Fruit fly (Drosophila melanogaster): ENCODE results near the gene CG42688.

CG42688 gene

DNA sequence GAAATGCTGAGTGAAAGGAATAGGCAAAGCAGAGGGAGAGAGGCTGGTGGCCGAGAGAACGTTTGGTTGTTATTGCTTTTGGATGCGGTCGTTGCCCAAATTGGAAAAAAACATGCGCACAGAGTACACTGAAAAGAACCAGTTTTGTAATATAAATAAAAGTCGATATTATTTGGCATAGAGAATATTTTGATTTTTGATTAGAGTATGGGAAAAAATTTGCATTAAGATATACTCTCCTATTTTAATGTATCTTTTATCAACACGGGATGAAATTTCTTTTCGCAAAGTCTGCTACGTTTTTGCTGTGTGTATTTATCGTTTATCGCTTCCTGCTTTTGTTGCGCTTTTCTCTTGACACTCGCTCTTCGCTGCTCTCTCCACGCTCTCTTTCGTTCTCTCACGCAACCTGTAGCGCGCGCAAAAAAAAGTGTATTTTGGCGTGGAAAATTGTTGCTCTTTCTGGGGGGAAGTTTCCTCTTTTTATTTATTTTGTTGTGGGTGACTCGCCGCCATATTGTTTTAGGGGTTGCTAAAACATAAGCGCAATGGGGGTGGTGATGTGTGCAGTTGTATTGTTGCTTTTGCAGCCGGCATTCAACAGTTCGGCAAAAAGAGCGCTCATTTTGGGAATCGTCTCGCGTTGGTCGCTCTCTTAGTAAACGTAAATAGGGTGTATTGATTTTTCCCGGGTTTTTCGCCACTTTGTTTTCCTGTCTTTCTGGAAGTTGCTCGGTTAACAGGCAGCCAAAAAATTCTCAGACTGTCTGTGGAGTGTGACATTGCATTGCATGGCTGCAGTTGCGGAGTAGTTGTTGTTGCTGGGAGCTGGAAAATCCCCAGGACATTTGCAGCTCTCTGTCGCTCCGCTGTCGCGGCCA, 17.4 kb downstream of the CG42688 start (continued):
- TF ChIP-seq grau (tag; optimal IDR thresholded peaks at IDR 0.05) (peak; percentile 96), hb (GFP tag; IDR thresholded peaks at IDR 0.05; ENCODE audit: partially characterized antibody) (no peak), hth (optimal IDR thresholded peaks at IDR 0.05) (no peak), bsh (GFP tag; optimal IDR thresholded peaks at IDR 0.05) (peak; percentile 71 to 98), CG1024 (GFP tag; IDR thresholded peaks at IDR 0.05) (peak; percentile 92), Ravus (GFP tag; IDR thresholded peaks at IDR 0.05) (peak; percentile 93), luna (GFP tag; optimal IDR thresholded peaks at IDR 0.05) (peak; percentile 96), ash1 (GFP tag; optimal IDR thresholded peaks at IDR 0.05) (no peak), fd96Cb (tag; optimal IDR thresholded peaks at IDR 0.05) (peak; percentile 97), otp (GFP tag; IDR thresholded peaks at IDR 0.05) (peak; percentile 97), CG6854 (GFP tag; optimal IDR thresholded peaks at IDR 0.05) (peak; percentile 94), Scr (GFP tag; IDR thresholded peaks at IDR 0.05; ENCODE audit: partially characterized antibody) (no peak), Six4 (GFP tag; optimal IDR thresholded peaks at IDR 0.05) (peak; percentile 97), Lhr (GFP tag; optimal IDR thresholded peaks at IDR 0.05) (peak; percentile 85), Kr (GFP tag; optimal IDR thresholded peaks at IDR 0.05) (no peak), chif (GFP tag; optimal IDR thresholded peaks at IDR 0.05) (peak; percentile 93 to 98), CG1792 (GFP tag; optimal IDR thresholded peaks at IDR 0.05) (peak; percentile 94), Hr3 (GFP tag; optimal IDR thresholded peaks at IDR 0.05) (peak; percentile 95), Rx (GFP tag; IDR thresholded peaks at IDR 0.05) (peak; percentile 95), CG14050 (GFP tag; IDR thresholded peaks at IDR 0.05) (peak; percentile 93), Mad (GFP tag; optimal IDR thresholded peaks at IDR 0.05) (peak; percentile 95), CG33557 (GFP tag; optimal IDR thresholded peaks at IDR 0.05) (peak; percentile 90), CG6813 (GFP tag; optimal IDR thresholded peaks at IDR 0.05) (peak; percentile 98), wek (GFP tag; optimal IDR thresholded peaks at IDR 0.05) (peak; percentile 72), vvl (GFP tag; IDR thresholded peaks at IDR 0.05) (peak; percentile 99), CG1602 (GFP tag; optimal IDR thresholded peaks at IDR 0.05) (peak; percentile 97), stc (GFP tag; IDR thresholded peaks at IDR 0.05) (peak; percentile 99), CG14441 (GFP tag; IDR thresholded peaks at IDR 0.05) (peak; percentile 98), hkb (optimal IDR thresholded peaks at IDR 0.05) (no peak), hkb (GFP tag; IDR thresholded peaks at IDR 0.05) (peak; percentile 98), CG13424 (tag; optimal IDR thresholded peaks at IDR 0.05) (peak; percentile 97), Drgx (GFP tag; IDR thresholded peaks at IDR 0.05) (peak; percentile 98), lilli (GFP tag; optimal IDR thresholded peaks at IDR 0.05) (peak; percentile 96), sqz (GFP tag; optimal IDR thresholded peaks at IDR 0.05) (peak; percentile 98), ara (GFP tag; IDR thresholded peaks at IDR 0.05) (peak; percentile 98), sima (GFP tag; optimal IDR thresholded peaks at IDR 0.05) (peak; percentile 92), D19B (GFP tag; optimal IDR thresholded peaks at IDR 0.05) (peak; percentile 88), Dp (GFP tag; optimal IDR thresholded peaks at IDR 0.05) (peak; percentile 7), HLH4C (GFP tag; IDR thresholded peaks at IDR 0.05; ENCODE audit: partially characterized antibody) (no peak), CG2129 (GFP tag; IDR thresholded peaks at IDR 0.05; ENCODE audit: partially characterized antibody) (no peak), MESR4 (GFP tag; optimal IDR thresholded peaks at IDR 0.05) (peak; percentile 41), CG11093 (GFP tag; IDR thresholded peaks at IDR 0.05) (peak; percentile 95), CG1233 (GFP tag; optimal IDR thresholded peaks at IDR 0.05) (peak; percentile 94), CG34224 (GFP tag; IDR thresholded peaks at IDR 0.05; ENCODE audit: partially characterized antibody) (no peak), sens-2 (GFP tag; IDR thresholded peaks at IDR 0.05) (peak; percentile 92), peb (GFP tag; IDR thresholded peaks at IDR 0.05) (peak; percentile 97), lbe (GFP tag; optimal IDR thresholded peaks at IDR 0.05) (peak; percentile 81), CG9817 (tag; optimal IDR thresholded peaks at IDR 0.05) (peak; percentile 90), CG16815 (GFP tag; optimal IDR thresholded peaks at IDR 0.05) (peak; percentile 89)

Data from whole organism, embryonic.